Fruit fly (Drosophila melanogaster) whole organism, embryonic: Measurements from ENCODE around the gene CG33203.

Experiments used
- Asciz ChIP-seq: fragments of 200-800 bp; sonication (Bioruptor generic); optimal IDR thresholded peaks from 2 replicates; lab custom pipeline; 2017; ENCODE audit warnings: missing biosample characterization, mild to moderate bottlenecking, missing genetic modification characterization, missing genetic modification reagents
- Bteb2 ChIP-seq: fragments of 200-800 bp; sonication (Bioruptor generic); optimal IDR thresholded peaks from 2 replicates; lab custom pipeline; 2016; ENCODE audit warnings: missing biosample characterization, missing genetic modification characterization
- CG10267 ChIP-seq: fragments of 200-800 bp; sonication (Bioruptor generic); optimal IDR thresholded peaks from 2 replicates; lab custom pipeline; 2018; ENCODE audit warnings: missing biosample characterization, mild to moderate bottlenecking, missing genetic modification characterization, moderate library complexity
- CG10979 ChIP-seq: fragments of 200-800 bp; sonication (Bioruptor generic); optimal IDR thresholded peaks from 2 replicates; lab custom pipeline; 2018; ENCODE audit warnings: missing biosample characterization, mild to moderate bottlenecking, missing genetic modification characterization, moderate library complexity
- CG11456 ChIP-seq: fragments of 200-800 bp; sonication (Bioruptor generic); IDR thresholded peaks from 3 replicates; pipeline ENCODE4 v1.3.6; 2022; ENCODE audit warnings: missing biosample characterization, missing genetic modification characterization
- CG12391 ChIP-seq: fragments of 200-800 bp; sonication (Bioruptor generic); optimal IDR thresholded peaks from 3 replicates; lab custom pipeline; 2018; ENCODE audit warnings: missing biosample characterization, mild to moderate bottlenecking, missing genetic modification characterization, moderate library complexity
- CG1529 ChIP-seq: fragments of 200-800 bp; sonication (Bioruptor generic); optimal IDR thresholded peaks from 3 replicates; lab custom pipeline; 2018; ENCODE audit warnings: missing biosample characterization, missing genetic modification characterization
- CG15601 ChIP-seq: fragments of 200-800 bp; sonication (Bioruptor generic); optimal IDR thresholded peaks from 3 replicates; lab custom pipeline; 2019; ENCODE audit warnings: missing biosample characterization, mild to moderate bottlenecking, missing genetic modification characterization, moderate library complexity
- CG16779 ChIP-seq: fragments of 200-800 bp; sonication (Bioruptor generic); IDR thresholded peaks from 2 replicates; pipeline ENCODE4 v1.3.6; 2022; ENCODE audit warnings: missing biosample characterization, missing genetic modification characterization
- CG17361 ChIP-seq: fragments of 200-800 bp; sonication (Bioruptor generic); IDR thresholded peaks from 3 replicates; pipeline ENCODE4 v1.3.6; 2022; ENCODE audit warnings: missing biosample characterization, missing genetic modification characterization
- CG18262 ChIP-seq: fragments of 200-800 bp; optimal IDR thresholded peaks from 3 replicates; lab custom pipeline; 2019; ENCODE audit warnings: missing biosample characterization, mild to moderate bottlenecking, missing genetic modification characterization, moderate library complexity
- CG18476 ChIP-seq: fragments of 200-800 bp; sonication (Bioruptor generic); optimal IDR thresholded peaks from 2 replicates; lab custom pipeline; 2016; ENCODE audit warnings: missing biosample characterization, mild to moderate bottlenecking, missing genetic modification characterization
- CG2712 ChIP-seq: fragments of 200-800 bp; optimal IDR thresholded peaks from 3 replicates; lab custom pipeline; 2019; ENCODE audit warnings: missing biosample characterization, mild to moderate bottlenecking, missing genetic modification characterization, moderate library complexity
- CG2875 ChIP-seq: fragments of 200-800 bp; sonication (Bioruptor generic); optimal IDR thresholded peaks from 2 replicates; lab custom pipeline; 2017; ENCODE audit warnings: missing biosample characterization, mild to moderate bottlenecking, missing genetic modification characterization, missing genetic modification reagents
- CG30403 ChIP-seq: fragments of 200-800 bp; sonication (Bioruptor generic); optimal IDR thresholded peaks from 3 replicates; lab custom pipeline; 2016; ENCODE audit warnings: missing biosample characterization, missing genetic modification characterization
- CG3065 ChIP-seq: fragments of 200-800 bp; sonication (Bioruptor generic); optimal IDR thresholded peaks from 2 replicates; lab custom pipeline; 2016; ENCODE audit warnings: missing biosample characterization, missing genetic modification characterization
- CG5953 ChIP-seq: fragments of 200-800 bp; sonication (Bioruptor generic); IDR thresholded peaks from 2 replicates; pipeline ENCODE4 v1.3.6; 2022; ENCODE audit warnings: missing biosample characterization, missing genetic modification characterization
- CG7839 ChIP-seq: fragments of 200-800 bp; sonication (Bioruptor generic); optimal IDR thresholded peaks from 3 replicates; lab custom pipeline; 2018; ENCODE audit warnings: missing biosample characterization, mild to moderate bottlenecking, missing genetic modification characterization, moderate library complexity
- CG8388 ChIP-seq: fragments of 200-800 bp; sonication (Bioruptor generic); optimal IDR thresholded peaks from 2 replicates; lab custom pipeline; 2019; ENCODE audit warnings: missing biosample characterization, mild to moderate bottlenecking, missing genetic modification characterization, moderate library complexity
- CG8924 ChIP-seq: fragments of 200-800 bp; optimal IDR thresholded peaks from 3 replicates; lab custom pipeline; 2019; ENCODE audit warnings: missing biosample characterization, mild to moderate bottlenecking, missing genetic modification characterization, moderate library complexity
- CoRest ChIP-seq: fragments of 200-800 bp; sonication (Bioruptor generic); optimal IDR thresholded peaks from 3 replicates; lab custom pipeline; 2018; ENCODE audit warnings: missing biosample characterization, mild to moderate bottlenecking, missing genetic modification characterization, moderate library complexity
- D19A ChIP-seq: fragments of 200-800 bp; optimal IDR thresholded peaks from 3 replicates; lab custom pipeline; 2019; ENCODE audit warnings: missing biosample characterization, mild to moderate bottlenecking, missing genetic modification characterization, moderate library complexity
- Drgx ChIP-seq: fragments of 200-800 bp; sonication (Bioruptor generic); IDR thresholded peaks from 2 replicates; pipeline ENCODE4 v1.3.6; 2022; ENCODE audit warnings: missing biosample characterization, missing genetic modification characterization
- Fer2 ChIP-seq: fragments of 200-800 bp; sonication (Bioruptor generic); optimal IDR thresholded peaks from 2 replicates; lab custom pipeline; 2018; ENCODE audit warnings: missing biosample characterization, mild to moderate bottlenecking, missing genetic modification characterization, moderate library complexity
- Hey ChIP-seq: fragments of 200-800 bp; sonication (Bioruptor generic); optimal IDR thresholded peaks from 3 replicates; lab custom pipeline; 2018; ENCODE audit warnings: missing biosample characterization, mild to moderate bottlenecking, missing genetic modification characterization
- Hr3 ChIP-seq: fragments of 200-800 bp; sonication (Bioruptor generic); optimal IDR thresholded peaks from 3 replicates; lab custom pipeline; 2016; ENCODE audit warnings: missing biosample characterization, missing genetic modification characterization
- Hsf ChIP-seq: fragments of 200-800 bp; sonication (Bioruptor generic); optimal IDR thresholded peaks from 3 replicates; lab custom pipeline; 2016; ENCODE audit warnings: missing biosample characterization, missing genetic modification characterization
- Max ChIP-seq: fragments of 200-800 bp; sonication (Bioruptor generic); optimal IDR thresholded peaks from 2 replicates; lab custom pipeline; 2016; ENCODE audit warnings: missing biosample characterization, mild to moderate bottlenecking, missing genetic modification characterization
- Neu2 ChIP-seq: fragments of 200-800 bp; sonication (Bioruptor generic); optimal IDR thresholded peaks from 3 replicates; lab custom pipeline; 2016; ENCODE audit warnings: missing biosample characterization, missing genetic modification characterization, borderline replicate concordance
- Sox100B ChIP-seq: fragments of 200-800 bp; sonication (Bioruptor generic); optimal IDR thresholded peaks from 3 replicates; lab custom pipeline; 2018; ENCODE audit warnings: missing biosample characterization, mild to moderate bottlenecking, missing genetic modification characterization
- bab2 ChIP-seq: fragments of 200-800 bp; sonication (Bioruptor generic); optimal IDR thresholded peaks from 2 replicates; lab custom pipeline; 2016; ENCODE audit warnings: missing biosample characterization, missing genetic modification characterization
- chn ChIP-seq: fragments of 200-800 bp; sonication (Bioruptor generic); optimal IDR thresholded peaks from 2 replicates; lab custom pipeline; 2016; ENCODE audit warnings: missing biosample characterization, missing genetic modification characterization
- ci ChIP-seq: fragments of 200-800 bp; sonication (Bioruptor generic); IDR thresholded peaks from 3 replicates; pipeline ENCODE4 v1.3.6; 2022; ENCODE audit warnings: missing biosample characterization, missing genetic modification characterization
- dmrt99B ChIP-seq: fragments of 200-800 bp; sonication (Bioruptor generic); optimal IDR thresholded peaks from 2 replicates; lab custom pipeline; 2018; ENCODE audit warnings: missing biosample characterization, mild to moderate bottlenecking, missing genetic modification characterization, moderate library complexity
- ewg ChIP-seq: fragments of 200-800 bp; sonication (Bioruptor generic); optimal IDR thresholded peaks from 3 replicates; lab custom pipeline; 2017; ENCODE audit warnings: mild to moderate bottlenecking, missing biosample characterization, missing genetic modification reagents, missing genetic modification characterization
- fd102C ChIP-seq: fragments of 200-800 bp; sonication (Bioruptor generic); optimal IDR thresholded peaks from 2 replicates; lab custom pipeline; 2018; ENCODE audit warnings: missing biosample characterization, mild to moderate bottlenecking, missing genetic modification characterization, moderate library complexity
- fd96Cb ChIP-seq: fragments of 200-800 bp; sonication (Bioruptor generic); optimal IDR thresholded peaks from 2 replicates; lab custom pipeline; 2018; ENCODE audit warnings: missing biosample characterization, mild to moderate bottlenecking, missing genetic modification characterization, moderate library complexity
- gt ChIP-seq: fragments of 200-800 bp; sonication (Bioruptor generic); IDR thresholded peaks from 2 replicates; pipeline ENCODE4 v1.3.6; 2022; ENCODE audit warnings: missing biosample characterization, missing genetic modification characterization
- lola ChIP-seq, 3 experiments: fragments of >200 bp in 2 of 3; fragments of 200-800 bp in 1 of 3; sonication (Bioruptor generic) in 1 of 3; optimal IDR thresholded peaks; 2 replicates each; lab custom pipeline; 2017 to 2019; ENCODE audit warnings: missing biosample characterization in 3 of 3, missing genetic modification characterization in 3 of 3, mild to moderate bottlenecking in 1 of 3, moderate library complexity in 1 of 3
- nmo ChIP-seq: fragments of 200-800 bp; sonication (Bioruptor generic); optimal IDR thresholded peaks from 2 replicates; lab custom pipeline; 2018; ENCODE audit warnings: missing biosample characterization, mild to moderate bottlenecking, missing genetic modification characterization, moderate library complexity
- org-1 ChIP-seq: fragments of 200-800 bp; sonication (Bioruptor generic); optimal IDR thresholded peaks from 2 replicates; lab custom pipeline; 2017; ENCODE audit warnings: missing biosample characterization, missing genetic modification characterization
- phol ChIP-seq: fragments of 200-800 bp; sonication (Bioruptor generic); optimal IDR thresholded peaks from 3 replicates; lab custom pipeline; 2018; ENCODE audit warnings: missing biosample characterization, mild to moderate bottlenecking, missing genetic modification characterization, moderate library complexity
- pnt ChIP-seq: fragments of 200-800 bp; sonication (Bioruptor generic); optimal IDR thresholded peaks from 3 replicates; lab custom pipeline; 2016; ENCODE audit warnings: missing biosample characterization, missing genetic modification characterization
- stc ChIP-seq: fragments of 200-800 bp; sonication (Bioruptor generic); IDR thresholded peaks from 2 replicates; pipeline ENCODE4 v1.3.6; 2022; ENCODE audit warnings: missing biosample characterization, missing genetic modification characterization
- tap ChIP-seq: fragments of 200-800 bp; optimal IDR thresholded peaks from 3 replicates; lab custom pipeline; 2019; ENCODE audit warnings: missing biosample characterization, mild to moderate bottlenecking, missing genetic modification characterization, moderate library complexity
- tio ChIP-seq: fragments of 200-800 bp; sonication (Bioruptor generic); optimal IDR thresholded peaks from 2 replicates; lab custom pipeline; 2017; ENCODE audit warnings: missing biosample characterization, missing genetic modification characterization, inconsistent platforms
- twi ChIP-seq: fragments of 200-800 bp; optimal IDR thresholded peaks from 2 replicates; lab custom pipeline; 2019; ENCODE audit warnings: missing biosample characterization, mild to moderate bottlenecking, missing genetic modification characterization, moderate library complexity
- unpg ChIP-seq: fragments of 200-800 bp; sonication (Bioruptor generic); optimal IDR thresholded peaks from 3 replicates; lab custom pipeline; 2018; ENCODE audit warnings: missing biosample characterization, mild to moderate bottlenecking, missing genetic modification characterization, moderate library complexity

The CG33203 gene

dm6 chr3R:28847547-28848316 lies 39.8 kb downstream of the CG33203 start:
- TF ChIP-seq tio (GFP tag; lab: Kevin White, UChicago) = peak; percentile 16
- no peak for TF ChIP-seq Bteb2
- TF ChIP-seq CG2875 (GFP tag; lab: Kevin White, UChicago) = no peak
- peak; percentile 0 for TF ChIP-seq fd96Cb
- 0 out of 3 replicates have a peak, but pooled peaks have one; percentile 59 for TF ChIP-seq CG11456 (GFP tag; lab: Robert Waterston, UW)
- TF ChIP-seq unpg (GFP tag; lab: Kevin White, UChicago) = peak; percentile 6
- TF ChIP-seq Drgx (GFP tag; lab: Robert Waterston, UW) = no peak
- TF ChIP-seq chn (GFP tag; lab: Kevin White, UChicago) = no peak
- no peak for TF ChIP-seq CG5953 (GFP tag; lab: Robert Waterston, UW)
- TF ChIP-seq CoRest (tag; lab: Kevin White, UChicago) = peak; percentile 42
- TF ChIP-seq dmrt99B = peak; percentile 34
- TF ChIP-seq CG2712 = peak; percentile 24
- no peak for TF ChIP-seq CG3065
- TF ChIP-seq org-1 = no peak
- TF ChIP-seq Asciz (GFP tag; lab: Kevin White, UChicago) = peak; percentile 10
- no peak for TF ChIP-seq Hsf
- TF ChIP-seq Hr3 (GFP tag; lab: Kevin White, UChicago) = peak; percentile 8
- no peak for TF ChIP-seq pnt
- TF ChIP-seq twi (tag; lab: Kevin White, UChicago) = no peak
- peak; percentile 29 for TF ChIP-seq CG8388
- TF ChIP-seq Neu2 = no peak
- TF ChIP-seq lola (GFP tag; optimal IDR thresholded peaks at IDR 0.05; lab: Kevin White, UChicago) = peak in 1 of 3 experiments; percentile 45
- peak; percentile 15 for TF ChIP-seq CG8924 (tag; lab: Kevin White, UChicago)
- peak; percentile 23 for TF ChIP-seq nmo (GFP tag; lab: Kevin White, UChicago)
- no peak for TF ChIP-seq fd102C (GFP tag; lab: Kevin White, UChicago)
- TF ChIP-seq bab2 = no peak
- TF ChIP-seq tap = peak; percentile 8
- TF ChIP-seq CG1529 (GFP tag; lab: Kevin White, UChicago) = peak; percentile 3
- TF ChIP-seq CG16779 (GFP tag; lab: Robert Waterston, UW) = no peak
- TF ChIP-seq CG18262 (tag; lab: Kevin White, UChicago) = peak; percentile 59
- TF ChIP-seq phol (tag; lab: Kevin White, UChicago) = peak; percentile 44
- no peak for TF ChIP-seq Max (GFP tag; lab: Kevin White, UChicago)
- TF ChIP-seq stc = no peak
- peak; percentile 37 for TF ChIP-seq D19A (tag; lab: Kevin White, UChicago)
- peak; percentile 52; the same call in 2 of the 3 replicates for TF ChIP-seq CG17361 (GFP tag; lab: Robert Waterston, UW)
- TF ChIP-seq CG10267 (tag; lab: Kevin White, UChicago) = peak; percentile 10
- no peak for TF ChIP-seq ewg (GFP tag; lab: Kevin White, UChicago)
- TF ChIP-seq ci = 0 out of 3 replicates have a peak, but pooled peaks have one; percentile 7
- TF ChIP-seq CG30403 (GFP tag; lab: Kevin White, UChicago) = peak; percentile 14
- TF ChIP-seq CG10979 = peak; percentile 28
- TF ChIP-seq CG12391 (tag; lab: Kevin White, UChicago) = peak; percentile 15
- TF ChIP-seq CG7839 (tag; lab: Kevin White, UChicago) = peak; percentile 39
- TF ChIP-seq Fer2 (tag; lab: Kevin White, UChicago) = no peak
- no peak for TF ChIP-seq gt (GFP tag; lab: Robert Waterston, UW)
- TF ChIP-seq CG18476 (GFP tag; lab: Kevin White, UChicago) = no peak
- TF ChIP-seq CG15601 = peak; percentile 15
- peak; percentile 28 for TF ChIP-seq Sox100B (GFP tag; lab: Kevin White, UChicago)
- peak; percentile 84 for TF ChIP-seq Hey (tag; lab: Kevin White, UChicago)
